Worm (Caenorhabditis elegans) whole organism, L1 larva: Measurements from ENCODE around the gene ZC132.3.

Experiments used
- aha-1 ChIP-seq: fragments of 150-350 bp; optimal IDR thresholded peaks from 2 replicates; lab custom pipeline; 2014; ENCODE audit warnings: missing biosample characterization, missing genetic modification characterization
- blmp-1 ChIP-seq: fragments of 150-350 bp; optimal IDR thresholded peaks from 2 replicates; lab custom pipeline; 2014; ENCODE audit warnings: missing biosample characterization, missing genetic modification characterization
- ceh-82 ChIP-seq, 3 experiments: fragments of 150-350 bp in 1 of 3; sonication (generic microtip) in 2 of 3; optimal IDR thresholded peaks; 2 replicates each; lab custom pipeline; 2014 to 2017; ENCODE audit warnings: missing biosample characterization in 3 of 3, missing genetic modification characterization in 3 of 3
- ceh-88 ChIP-seq: fragments of 200-800 bp; sonication (Bioruptor generic); IDR thresholded peaks from 2 replicates; pipeline ENCODE4 v1.3.6; 2022; ENCODE audit warnings: missing genetic modification characterization, missing compliant biosample characterization
- efl-3 ChIP-seq: fragments of 200-800 bp; sonication (Bioruptor generic); optimal IDR thresholded peaks from 2 replicates; lab custom pipeline; 2018; ENCODE audit warnings: mild to moderate bottlenecking, missing genetic modification characterization, missing compliant biosample characterization
- fkh-8 ChIP-seq: sonication (generic microtip); optimal IDR thresholded peaks from 2 replicates; lab custom pipeline; 2016; ENCODE audit warnings: mild to moderate bottlenecking, missing genetic modification characterization, missing compliant biosample characterization
- hpl-2 ChIP-seq: fragments of 150-350 bp; optimal IDR thresholded peaks from 2 replicates; lab custom pipeline; 2014; ENCODE audit warnings: missing biosample characterization, missing genetic modification reagents, missing genetic modification characterization
- irx-1 ChIP-seq: sonication (generic microtip); optimal IDR thresholded peaks from 2 replicates; lab custom pipeline; 2016; ENCODE audit warnings: missing genetic modification characterization, missing compliant biosample characterization
- lin-14 ChIP-seq: fragments of 200-800 bp; sonication (Bioruptor generic); optimal IDR thresholded peaks from 2 replicates; lab custom pipeline; 2018; ENCODE audit warnings: mild to moderate bottlenecking, missing genetic modification characterization, moderate library complexity, missing compliant biosample characterization
- lin-39 ChIP-seq: fragments of 150-350 bp; optimal IDR thresholded peaks from 2 replicates; lab custom pipeline; 2014; ENCODE audit warnings: missing biosample characterization, missing genetic modification reagents, missing genetic modification characterization
- mab-9 ChIP-seq: fragments of 200-800 bp; sonication (Bioruptor generic); IDR thresholded peaks from 2 replicates; pipeline ENCODE4 v1.3.6; 2022; ENCODE audit warnings: missing genetic modification reagents, missing genetic modification characterization, missing compliant biosample characterization
- mdl-1 ChIP-seq, 2 experiments: fragments of 150-350 bp; optimal IDR thresholded peaks; 2 replicates each; lab custom pipeline; 2014 to 2017; ENCODE audit warnings: missing biosample characterization in 2 of 2, missing genetic modification characterization in 2 of 2, inconsistent platforms in 1 of 2
- mef-2 ChIP-seq: fragments of 150-350 bp; optimal IDR thresholded peaks from 2 replicates; lab custom pipeline; 2014; ENCODE audit warnings: missing biosample characterization, missing genetic modification characterization
- mep-1 ChIP-seq: fragments of 150-350 bp; optimal IDR thresholded peaks from 2 replicates; lab custom pipeline; 2014; ENCODE audit warnings: missing biosample characterization, missing genetic modification characterization
- nhr-11 ChIP-seq: fragments of 150-350 bp; optimal IDR thresholded peaks from 2 replicates; lab custom pipeline; 2014; ENCODE audit warnings: missing biosample characterization, missing genetic modification characterization
- nhr-12 ChIP-seq: sonication (generic microtip); optimal IDR thresholded peaks from 2 replicates; lab custom pipeline; 2017; ENCODE audit warnings: missing biosample characterization, missing genetic modification characterization
- nhr-19 ChIP-seq: fragments of 200-800 bp; sonication (Bioruptor generic); conservative IDR thresholded peaks from 2 replicates; pipeline ENCODE4 v1.3.6; 2022; ENCODE audit warnings: missing genetic modification characterization, missing compliant biosample characterization
- nhr-20 ChIP-seq: sonication (generic microtip); optimal IDR thresholded peaks from 2 replicates; lab custom pipeline; 2016; ENCODE audit warnings: mild to moderate bottlenecking, missing genetic modification characterization, missing compliant biosample characterization
- nhr-237 ChIP-seq: fragments of 150-350 bp; optimal IDR thresholded peaks from 2 replicates; lab custom pipeline; 2014; ENCODE audit warnings: missing biosample characterization, missing genetic modification characterization
- nhr-28 ChIP-seq: fragments of 150-350 bp; optimal IDR thresholded peaks from 2 replicates; lab custom pipeline; 2014; ENCODE audit warnings: missing biosample characterization, missing genetic modification characterization
- nhr-71 ChIP-seq: sonication (generic microtip); optimal IDR thresholded peaks from 2 replicates; lab custom pipeline; 2016; ENCODE audit warnings: mild to moderate bottlenecking, missing genetic modification characterization, moderate library complexity, missing compliant biosample characterization
- nhr-76 ChIP-seq: sonication (generic microtip); optimal IDR thresholded peaks from 2 replicates; lab custom pipeline; 2017; ENCODE audit warnings: missing biosample characterization, missing genetic modification characterization
- nhr-90 ChIP-seq: sonication (generic microtip); optimal IDR thresholded peaks from 2 replicates; lab custom pipeline; 2016; ENCODE audit warnings: mild to moderate bottlenecking, missing genetic modification characterization, missing compliant biosample characterization; ENCODE audit not compliant: poor library complexity
- rnt-1 ChIP-seq: sonication (generic microtip); optimal IDR thresholded peaks from 2 replicates; lab custom pipeline; 2016; ENCODE audit warnings: mild to moderate bottlenecking, missing genetic modification characterization, moderate library complexity, missing compliant biosample characterization
- skn-1 ChIP-seq: fragments of 150-350 bp; optimal IDR thresholded peaks from 2 replicates; lab custom pipeline; 2014; ENCODE audit warnings: missing biosample characterization, missing genetic modification characterization
- sup-37 ChIP-seq: fragments of 200-800 bp; sonication (Bioruptor generic); optimal IDR thresholded peaks from 2 replicates; lab custom pipeline; 2018; ENCODE audit warnings: mild to moderate bottlenecking, missing genetic modification characterization, missing compliant biosample characterization
- swsn-7 ChIP-seq: sonication (generic microtip); optimal IDR thresholded peaks from 2 replicates; lab custom pipeline; 2016; ENCODE audit warnings: missing genetic modification characterization, missing compliant biosample characterization
- tbx-2 ChIP-seq: sonication (generic microtip); optimal IDR thresholded peaks from 2 replicates; lab custom pipeline; 2016; ENCODE audit warnings: missing genetic modification characterization, missing compliant biosample characterization
- tlp-1 ChIP-seq: fragments of 150-350 bp; optimal IDR thresholded peaks from 2 replicates; lab custom pipeline; 2014; ENCODE audit warnings: missing biosample characterization, missing genetic modification characterization
- unc-130 ChIP-seq: fragments of 150-350 bp; optimal IDR thresholded peaks from 2 replicates; lab custom pipeline; 2017; ENCODE audit warnings: missing biosample characterization, missing genetic modification characterization, inconsistent platforms
- unc-30 ChIP-seq: sonication (generic microtip); optimal IDR thresholded peaks from 2 replicates; lab custom pipeline; 2017; ENCODE audit warnings: missing biosample characterization, missing genetic modification characterization
- unc-86 ChIP-seq: sonication (generic microtip); optimal IDR thresholded peaks from 2 replicates; lab custom pipeline; 2016; ENCODE audit warnings: missing genetic modification characterization, missing compliant biosample characterization
- unc-98 ChIP-seq: fragments of 200-800 bp; sonication (Bioruptor generic); IDR thresholded peaks from 2 replicates; pipeline ENCODE4 v1.3.6; 2022; ENCODE audit warnings: missing genetic modification characterization, missing compliant biosample characterization
- vab-15 ChIP-seq: sonication (generic microtip); optimal IDR thresholded peaks from 2 replicates; lab custom pipeline; 2017; ENCODE audit warnings: missing genotype, mild to moderate bottlenecking, missing genetic modification characterization, missing compliant biosample characterization
- zip-4 ChIP-seq: fragments of 200-800 bp; sonication (Bioruptor generic); optimal IDR thresholded peaks from 2 replicates; lab custom pipeline; 2018; ENCODE audit warnings: mild to moderate bottlenecking, missing genetic modification characterization, moderate library complexity, missing compliant biosample characterization
- ztf-4 ChIP-seq: fragments of 150-350 bp; optimal IDR thresholded peaks from 2 replicates; lab custom pipeline; 2014; ENCODE audit warnings: missing biosample characterization, missing genetic modification characterization

ZC132.3 gene

ce11 chrV:4326841-4327240 is 27.2 kb upstream of the ZC132.3 start, which contains the start of gene D2063.1:
Gene D2063.1, plus strand, starts transcription at chrV:4327121.
- peak; percentile 34 for TF ChIP-seq lin-14 (GFP tag; lab: Kevin White, UChicago)
- no peak for TF ChIP-seq mep-1 (tag; lab: Kevin White, UChicago)
- TF ChIP-seq nhr-20 (tag; lab: Kevin White, UChicago): peak; percentile 44
- no peak for TF ChIP-seq skn-1
- TF ChIP-seq unc-30 (tag; lab: Kevin White, UChicago): no peak
- peak; percentile 13 for TF ChIP-seq nhr-11 (tag; lab: Kevin White, UChicago)
- peak; percentile 53 for TF ChIP-seq nhr-71 (tag; lab: Kevin White, UChicago)
- peak; percentile 58 for TF ChIP-seq rnt-1 (tag; lab: Kevin White, UChicago)
- TF ChIP-seq nhr-19 (GFP tag; lab: Robert Waterston, UW): peak; percentile 18; the same call in 1 of the 2 replicates

- TF ChIP-seq ztf-4 (tag; lab: Kevin White, UChicago): no peak
- TF ChIP-seq ceh-82 (tag; optimal IDR thresholded peaks at IDR 0.05; lab: Kevin White, UChicago): no peak
These were observed 25.8 kb upstream of the ZC132.3 start, which contains the start of gene nhr-125 for ce11 chrV:4325415-4325814. Gene nhr-125, minus strand, starts transcription at chrV:4325515.

ce11 chrV:4322706-4323105 is 23.1 kb upstream of the ZC132.3 start, which contains the start of gene R02D1.2:
Gene R02D1.2, minus strand, starts transcription at chrV:4322806.
- TF ChIP-seq tbx-2: no peak
- TF ChIP-seq efl-3 (GFP tag; lab: Kevin White, UChicago): no peak
- no peak for TF ChIP-seq lin-39
- no peak for TF ChIP-seq fkh-8 (tag; lab: Kevin White, UChicago)
- TF ChIP-seq nhr-11 (tag; lab: Kevin White, UChicago): no peak
- no peak for TF ChIP-seq swsn-7 (tag; lab: Kevin White, UChicago)
- no peak for TF ChIP-seq rnt-1 (tag; lab: Kevin White, UChicago)
- no peak for TF ChIP-seq aha-1 (tag; lab: Kevin White, UChicago)
- TF ChIP-seq nhr-237 (tag; lab: Kevin White, UChicago): no peak
- no peak for TF ChIP-seq unc-130 (tag; lab: Kevin White, UChicago)
- TF ChIP-seq unc-86: no peak
- TF ChIP-seq mab-9: no peak
- TF ChIP-seq sup-37: no peak
- no peak for TF ChIP-seq nhr-76 (tag; lab: Kevin White, UChicago)
- no peak for TF ChIP-seq mef-2 (tag; lab: Kevin White, UChicago)
- TF ChIP-seq hpl-2 (GFP tag; lab: Kevin White, UChicago): no peak

ce11 chrV:4319867-4320266 is 20.2 kb upstream of the ZC132.3 start, which contains the start of gene ZC132.9:
Gene ZC132.9, minus strand, starts transcription at chrV:4319967.
- TF ChIP-seq mdl-1 (tag; optimal IDR thresholded peaks at IDR 0.05; lab: Kevin White, UChicago) (no peak), nhr-20 (tag; lab: Kevin White, UChicago) (peak; percentile 8), fkh-8 (tag; lab: Kevin White, UChicago) (peak; percentile 38)

ce11 chrV:4315057-4315456 is 15.4 kb upstream of the ZC132.3 start, which contains the start of gene srh-192:
Gene srh-192, minus strand, starts transcription at chrV:4315157.
- no peak for TF ChIP-seq nhr-12 (tag; lab: Kevin White, UChicago)
- TF ChIP-seq nhr-90 (tag; lab: Kevin White, UChicago): no peak
- no peak for TF ChIP-seq hpl-2 (GFP tag; lab: Kevin White, UChicago)

- TF ChIP-seq lin-39 (no peak), irx-1 (tag; lab: Kevin White, UChicago) (no peak), blmp-1 (tag; lab: Kevin White, UChicago) (no peak), nhr-90 (tag; lab: Kevin White, UChicago) (no peak), nhr-11 (tag; lab: Kevin White, UChicago) (no peak), vab-15 (no peak), ceh-82 (tag; optimal IDR thresholded peaks at IDR 0.05; lab: Kevin White, UChicago) (no peak), zip-4 (no peak), nhr-28 (tag; lab: Kevin White, UChicago) (no peak), unc-98 (GFP tag; lab: Robert Waterston, UW) (no peak), tlp-1 (tag; lab: Kevin White, UChicago) (no peak), ceh-88 (GFP tag; lab: Robert Waterston, UW) (no peak)
- TF ChIP-seq, all 84 proteins: peak for 0
These were observed 4.6 kb upstream of the ZC132.3 start for ce11 chrV:4304240-4304639.
